Worm (Caenorhabditis elegans) whole organism, L4 larva: Measurements from ENCODE around the gene ZK105.13.
A peak's percentile ranks its signal among the peaks of the same experiment; 100 is the strongest.

Source experiments
- F26F4.8 ChIP-seq: fragments of 200-800 bp; sonication (Bioruptor generic); conservative IDR thresholded peaks from 2 replicates; pipeline ENCODE4 v1.3.6; 2022; ENCODE audit warnings: missing genetic modification characterization, missing compliant biosample characterization
- T20F7.1 ChIP-seq: fragments of 200-800 bp; sonication (Bioruptor generic); optimal IDR thresholded peaks from 2 replicates; lab custom pipeline; 2018; ENCODE audit warnings: mild to moderate bottlenecking, missing genetic modification characterization, missing compliant biosample characterization
- aha-1 ChIP-seq: fragments of 150-350 bp; peaks from one replicate; lab custom pipeline; 2014; ENCODE audit warnings: missing biosample characterization, missing genetic modification characterization
- aly-2 ChIP-seq: sonication (generic microtip); optimal IDR thresholded peaks from 2 replicates; lab custom pipeline; 2018; ENCODE audit warnings: missing biosample characterization, missing genetic modification characterization
- ama-1 ChIP-seq: fragments of 150-350 bp; optimal IDR thresholded peaks from 2 replicates; lab custom pipeline; 2014; ENCODE audit warnings: inconsistent platforms, mixed read lengths
- hlh-30 ChIP-seq: sonication (generic microtip); optimal IDR thresholded peaks from 2 replicates; lab custom pipeline; 2017; ENCODE audit warnings: antibody characterized with exemption, mild to moderate bottlenecking, missing genetic modification characterization, missing compliant biosample characterization; ENCODE audit not compliant: insufficient read depth
- lsy-2 ChIP-seq, 2 experiments: fragments of 150-350 bp in 1 of 2; sonication (generic microtip) in 1 of 2; optimal IDR thresholded peaks; 2 replicates each; lab custom pipeline; 2014 to 2017; ENCODE audit warnings: missing biosample characterization in 2 of 2, missing genetic modification characterization in 2 of 2
- nhr-237 ChIP-seq: sonication (generic microtip); optimal IDR thresholded peaks from 2 replicates; lab custom pipeline; 2017; ENCODE audit warnings: missing biosample characterization, missing genetic modification characterization
- nhr-76 ChIP-seq: fragments of 150-350 bp; optimal IDR thresholded peaks from 2 replicates; lab custom pipeline; 2014; ENCODE audit warnings: missing biosample characterization, missing genetic modification characterization
- rbr-2 ChIP-seq: sonication (generic microtip); optimal IDR thresholded peaks from 2 replicates; lab custom pipeline; 2016; ENCODE audit warnings: missing genotype, missing genetic modification characterization, missing compliant biosample characterization
- set-16 ChIP-seq: fragments of 200-800 bp; sonication (Bioruptor generic); IDR thresholded peaks from 2 replicates; pipeline ENCODE4 v1.3.6; 2022; ENCODE audit warnings: missing genetic modification reagents, missing genetic modification characterization, missing compliant biosample characterization
- skn-1 ChIP-seq: fragments of 150-350 bp; optimal IDR thresholded peaks from 2 replicates; lab custom pipeline; 2014; ENCODE audit warnings: missing biosample characterization, missing genetic modification characterization
- unc-62 ChIP-seq, 3 experiments: fragments of 150-350 bp in 1 of 3; sonication (generic microtip); optimal IDR thresholded peaks in 2 of 3; peaks in 1 of 3; 1 replicate in 1 of 3; 2 replicates in 2 of 3; lab custom pipeline; 2014 to 2017; ENCODE audit warnings: missing biosample characterization in 3 of 3, missing genetic modification characterization in 3 of 3, missing genetic modification reagents in 3 of 3, missing genotype in 1 of 3

ce11 chrV:7721945-7722344 lies 9.0 kb upstream of the ZK105.13 start, which contains the start of gene ZK105.14:
- TF ChIP-seq rbr-2 (tag; lab: Kevin White, UChicago) (no peak), unc-62 (GFP tag; optimal IDR thresholded peaks at IDR 0.05 in 1 of 2; lab: Kevin White, UChicago) (no peak), unc-62 (tag; optimal IDR thresholded peaks at IDR 0.05; lab: Kevin White, UChicago) (no peak), nhr-237 (tag; lab: Kevin White, UChicago) (no peak), T20F7.1 (no peak), aly-2 (tag; lab: Kevin White, UChicago) (no peak), set-16 (GFP tag; lab: Robert Waterston, UW) (no peak), lsy-2 (tag; optimal IDR thresholded peaks at IDR 0.05; lab: Kevin White, UChicago) (no peak), hlh-30 (no peak), nhr-76 (tag; lab: Kevin White, UChicago) (no peak), aha-1 (peak; percentile 32), F26F4.8 (no peak), ama-1 (no peak), skn-1 (tag; lab: Kevin White, UChicago) (no peak)
